Worm (Caenorhabditis elegans): ENCODE measurements around the gene mrps-17.

The mrps-17 gene

DNA sequence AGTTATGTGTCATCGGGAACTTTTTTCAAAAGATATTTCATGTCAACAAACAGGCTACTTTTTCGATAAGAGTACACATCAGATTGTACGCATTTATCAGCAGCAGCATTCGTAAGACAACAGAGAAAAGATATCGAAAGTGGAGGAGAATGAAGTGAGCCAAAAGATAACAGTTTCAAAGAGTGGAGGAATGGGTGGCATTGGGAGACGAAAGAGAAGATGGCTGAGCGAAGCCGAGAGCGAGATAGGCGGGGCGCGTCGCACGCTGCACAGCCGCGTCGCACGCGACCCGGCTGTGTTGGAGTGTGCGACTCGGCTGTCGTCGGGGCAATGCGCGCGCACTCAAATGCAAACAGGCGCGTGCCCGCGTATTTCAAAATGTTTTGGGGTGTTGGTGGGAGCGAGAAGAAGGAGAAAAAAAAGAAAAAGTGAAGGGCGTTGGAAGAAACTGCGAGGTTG, 32.5 kb upstream of the mrps-17 start (continued):
- TF ChIP-seq tbp1 (GFP tag; optimal IDR thresholded peaks at IDR 0.05) (peak; percentile 70), Y53F4B.3 (GFP tag; IDR thresholded peaks at IDR 0.05) (no peak; the same call in 1 of the 2 replicates), lir-1 (GFP tag; conservative IDR thresholded peaks at IDR 0.05) (peak; percentile 74), lsy-27 (tag; optimal IDR thresholded peaks at IDR 0.05; ENCODE audit: borderline replicate concordance, insufficient read depth) (no peak), ceh-100 (GFP tag; IDR thresholded peaks at IDR 0.05) (peak; percentile 72), him-1 (tag; optimal IDR thresholded peaks at IDR 0.05) (no peak), let-607 (tag; optimal IDR thresholded peaks at IDR 0.05) (peak; percentile 83 to 87), T26A5.8 (tag; optimal IDR thresholded peaks at IDR 0.05) (peak; percentile 82), snpc-3.4 (tag; optimal IDR thresholded peaks at IDR 0.05) (no peak), hmg-1.2 (GFP tag; IDR thresholded peaks at IDR 0.05) (peak; percentile 66), bed-1 (GFP tag; IDR thresholded peaks at IDR 0.05) (no peak), madf-10 (tag; optimal IDR thresholded peaks at IDR 0.05) (no peak), ceh-40 (GFP tag; IDR thresholded peaks at IDR 0.05) (no peak), ZK185.1 (tag; optimal IDR thresholded peaks at IDR 0.05; ENCODE audit: poor library complexity, severe bottlenecking) (peak; percentile 30), Y79H2A.3 (GFP tag; conservative IDR thresholded peaks at IDR 0.05) (peak; percentile 84; the same call in 1 of the 2 replicates), fkh-3 (tag; optimal IDR thresholded peaks at IDR 0.05) (peak; percentile 30), hlh-12 (tag; optimal IDR thresholded peaks at IDR 0.05) (no peak), mel-28 (tag; optimal IDR thresholded peaks at IDR 0.05; ENCODE audit: borderline replicate concordance) (peak; percentile 20), pbrm-1 (GFP tag; IDR thresholded peaks at IDR 0.05) (peak; percentile 93), cebp-2 (GFP tag; IDR thresholded peaks at IDR 0.05) (0 out of 2 replicates have a peak, but pooled peaks have one; percentile 78), zfh-2 (GFP tag; conservative IDR thresholded peaks at IDR 0.05) (peak; percentile 100), sdz-38 (tag; optimal IDR thresholded peaks at IDR 0.05) (no peak), nfya-1 (tag; optimal IDR thresholded peaks at IDR 0.05; ENCODE audit: borderline replicate concordance, insufficient read depth) (no peak), akir-1 (GFP tag; optimal IDR thresholded peaks at IDR 0.05) (peak; percentile 62), lag-1 (GFP tag; IDR thresholded peaks at IDR 0.05) (no peak), B0336.3 (GFP tag; IDR thresholded peaks at IDR 0.05) (peak; percentile 98), snpc-1.3 (tag; optimal IDR thresholded peaks at IDR 0.05; ENCODE audit: insufficient read depth) (no peak), nfya-2 (GFP tag; IDR thresholded peaks at IDR 0.05) (no peak), Y95B8A.8 (GFP tag; IDR thresholded peaks at IDR 0.05) (peak; percentile 94), snpc-1.1 (tag; optimal IDR thresholded peaks at IDR 0.05; ENCODE audit: insufficient read depth) (no peak), ama-1 (optimal IDR thresholded peaks at IDR 0.05) (peak; percentile 18), ama-1 (GFP tag; optimal IDR thresholded peaks at IDR 0.05) (peak in 1 of 2 experiments; percentile 8), Y53G8AR.9 (GFP tag; conservative IDR thresholded peaks at IDR 0.05) (peak; percentile 88), F55B11.4 (tag; optimal IDR thresholded peaks at IDR 0.05; ENCODE audit: borderline replicate concordance, insufficient read depth) (no peak), snpc-4 (GFP tag; optimal IDR thresholded peaks at IDR 0.05) (no peak), snpc-4 (tag; optimal IDR thresholded peaks at IDR 0.05) (peak in 3 of 4 experiments; percentile 66 to 69 (median 67)), B0019.2 (GFP tag; conservative IDR thresholded peaks at IDR 0.05) (0 out of 2 replicates have a peak, but pooled peaks have one; percentile 17), F22D6.2 (tag; optimal IDR thresholded peaks at IDR 0.05) (peak; percentile 49), ztf-6 (GFP tag; IDR thresholded peaks at IDR 0.05) (no peak), F49E8.2 (tag; optimal IDR thresholded peaks at IDR 0.05; ENCODE audit: insufficient read depth) (no peak), somi-1 (GFP tag; optimal IDR thresholded peaks at IDR 0.05) (peak; percentile 77), madf-8 (GFP tag; conservative IDR thresholded peaks at IDR 0.05) (peak; percentile 73), lin-26 (GFP tag; IDR thresholded peaks at IDR 0.05) (peak; percentile 59; the same call in 1 of the 2 replicates), pha-4 (tag; optimal IDR thresholded peaks at IDR 0.05) (peak; percentile 23), nhr-80 (tag; optimal IDR thresholded peaks at IDR 0.05) (peak; percentile 99), tlf-1 (GFP tag; optimal IDR thresholded peaks at IDR 0.05) (peak; percentile 89), F57C9.4 (tag; optimal IDR thresholded peaks at IDR 0.05) (no peak)

Measured in whole organism, young adult.